Fruit fly (Drosophila melanogaster) whole organism, embryonic: ENCODE data around the gene sni.

Experiments used
- Adf1 ChIP-seq: fragments of 200-800 bp; sonication (Bioruptor generic); IDR thresholded peaks from 2 replicates; pipeline ENCODE4 v1.3.6; 2022; ENCODE audit warnings: missing biosample characterization, missing genetic modification characterization
- Aef1 ChIP-seq: fragments of 200-800 bp; sonication (Bioruptor generic); IDR thresholded peaks from 3 replicates; pipeline ENCODE4 v1.3.6; 2022; ENCODE audit warnings: missing biosample characterization, missing genetic modification characterization
- B-H1 ChIP-seq: fragments of 200-800 bp; sonication (Bioruptor generic); IDR thresholded peaks from 3 replicates; pipeline ENCODE4 v1.3.6; 2022; ENCODE audit warnings: missing biosample characterization, missing genetic modification characterization
- CG10462 ChIP-seq: fragments of 200-800 bp; sonication (Bioruptor generic); optimal IDR thresholded peaks from 2 replicates; lab custom pipeline; 2016; ENCODE audit warnings: missing biosample characterization, missing genetic modification characterization
- CG10959 ChIP-seq: fragments of 200-800 bp; sonication (Bioruptor generic); IDR thresholded peaks from 2 replicates; pipeline ENCODE4 v1.3.6; 2022; ENCODE audit warnings: missing biosample characterization, missing genetic modification characterization
- CG11247 ChIP-seq: fragments of 200-800 bp; sonication (Bioruptor generic); IDR thresholded peaks from 2 replicates; pipeline ENCODE4 v1.3.6; 2022; ENCODE audit warnings: missing biosample characterization, missing genetic modification characterization
- CG11504 ChIP-seq: fragments of 200-800 bp; sonication (Bioruptor generic); optimal IDR thresholded peaks from 3 replicates; lab custom pipeline; 2019; ENCODE audit warnings: missing biosample characterization, mild to moderate bottlenecking, missing genetic modification characterization, moderate library complexity
- CG12299 ChIP-seq: fragments of 200-800 bp; sonication (Bioruptor generic); optimal IDR thresholded peaks from 2 replicates; lab custom pipeline; 2018; ENCODE audit warnings: missing biosample characterization, mild to moderate bottlenecking, missing genetic modification characterization
- CG12769 ChIP-seq: fragments of 200-800 bp; sonication (Bioruptor generic); optimal IDR thresholded peaks from 2 replicates; lab custom pipeline; 2019; ENCODE audit warnings: missing biosample characterization, mild to moderate bottlenecking, missing genetic modification characterization, moderate library complexity
- CG13894 ChIP-seq: fragments of 200-800 bp; sonication (Bioruptor generic); optimal IDR thresholded peaks from 3 replicates; lab custom pipeline; 2018; ENCODE audit warnings: missing biosample characterization, mild to moderate bottlenecking, missing genetic modification characterization, moderate library complexity
- CG15073 ChIP-seq: fragments of 200-800 bp; sonication (Bioruptor generic); optimal IDR thresholded peaks from 2 replicates; lab custom pipeline; 2016; ENCODE audit warnings: missing biosample characterization, missing genetic modification characterization
- CG1529 ChIP-seq: fragments of 200-800 bp; sonication (Bioruptor generic); optimal IDR thresholded peaks from 3 replicates; lab custom pipeline; 2018; ENCODE audit warnings: missing biosample characterization, missing genetic modification characterization
- CG17802 ChIP-seq: fragments of 200-800 bp; sonication (Bioruptor generic); optimal IDR thresholded peaks from 2 replicates; lab custom pipeline; 2018; ENCODE audit warnings: missing biosample characterization, mild to moderate bottlenecking, missing genetic modification characterization, moderate library complexity
- CG17829 ChIP-seq: fragments of 200-800 bp; optimal IDR thresholded peaks from 2 replicates; lab custom pipeline; 2019; ENCODE audit warnings: missing biosample characterization, mild to moderate bottlenecking, missing genetic modification characterization, moderate library complexity
- CG1832 ChIP-seq: fragments of 200-800 bp; sonication (Bioruptor generic); optimal IDR thresholded peaks from 2 replicates; lab custom pipeline; 2017; ENCODE audit warnings: missing biosample characterization, mild to moderate bottlenecking, missing genetic modification characterization, inconsistent platforms
- CG4360 ChIP-seq: fragments of 200-800 bp; sonication (Bioruptor generic); IDR thresholded peaks from 2 replicates; pipeline ENCODE4 v1.3.6; 2022; ENCODE audit warnings: missing biosample characterization, missing genetic modification characterization
- CG6654 ChIP-seq: fragments of 200-800 bp; sonication (Bioruptor generic); optimal IDR thresholded peaks from 2 replicates; lab custom pipeline; 2017; ENCODE audit warnings: missing biosample characterization, mild to moderate bottlenecking, missing genetic modification characterization
- CG6765 ChIP-seq: fragments of 200-800 bp; sonication (Bioruptor generic); optimal IDR thresholded peaks from 3 replicates; lab custom pipeline; 2017; ENCODE audit warnings: missing biosample characterization, mild to moderate bottlenecking, missing genetic modification characterization
- CG7786 ChIP-seq: fragments of 200-800 bp; sonication (Bioruptor generic); optimal IDR thresholded peaks from 2 replicates; lab custom pipeline; 2016; ENCODE audit warnings: missing biosample characterization, missing genetic modification characterization
- CG9817 ChIP-seq: fragments of 200-800 bp; sonication (Bioruptor generic); optimal IDR thresholded peaks from 2 replicates; lab custom pipeline; 2018; ENCODE audit warnings: missing biosample characterization, mild to moderate bottlenecking, missing genetic modification characterization, moderate library complexity
- Mad ChIP-seq: fragments of 200-800 bp; sonication (Bioruptor generic); optimal IDR thresholded peaks from 2 replicates; lab custom pipeline; 2016; ENCODE audit warnings: missing biosample characterization, missing genetic modification characterization
- Med ChIP-seq: fragments of 200-800 bp; sonication (Bioruptor generic); peaks from one replicate; lab custom pipeline; 2016; ENCODE audit warnings: missing biosample characterization, missing genetic modification characterization, mild to moderate bottlenecking, inconsistent platforms, moderate library complexity
- Nf-YC ChIP-seq: fragments of 200-800 bp; optimal IDR thresholded peaks from 3 replicates; lab custom pipeline; 2019; ENCODE audit warnings: missing biosample characterization, mild to moderate bottlenecking, missing genetic modification characterization, moderate library complexity
- Poxn ChIP-seq: fragments of 200-800 bp; sonication (Bioruptor generic); IDR thresholded peaks from 2 replicates; pipeline ENCODE4 v1.3.6; 2022; ENCODE audit warnings: missing biosample characterization, missing genetic modification characterization
- Sry-δ ChIP-seq: fragments of 200-800 bp; sonication (Bioruptor generic); optimal IDR thresholded peaks from 2 replicates; lab custom pipeline; 2016; ENCODE audit warnings: missing biosample characterization, missing genetic modification characterization
- abd-A ChIP-seq: fragments of 200-800 bp; sonication (Bioruptor generic); optimal IDR thresholded peaks from 3 replicates; lab custom pipeline; 2019; ENCODE audit warnings: missing biosample characterization, mild to moderate bottlenecking, missing genetic modification characterization, moderate library complexity
- bigmax ChIP-seq: fragments of 200-800 bp; sonication (Bioruptor generic); optimal IDR thresholded peaks from 2 replicates; lab custom pipeline; 2018; ENCODE audit warnings: missing biosample characterization, mild to moderate bottlenecking, missing genetic modification characterization
- cg ChIP-seq: fragments of 200-800 bp; sonication (Bioruptor generic); optimal IDR thresholded peaks from 3 replicates; lab custom pipeline; 2019; ENCODE audit warnings: missing biosample characterization, mild to moderate bottlenecking, missing genetic modification characterization, moderate library complexity
- chinmo ChIP-seq: fragments of 200-800 bp; sonication (Bioruptor generic); IDR thresholded peaks from 4 replicates; pipeline ENCODE4 v1.3.6; 2022; ENCODE audit warnings: missing biosample characterization, missing genetic modification characterization; ENCODE audit not compliant: partially characterized antibody
- crol ChIP-seq: fragments of 200-800 bp; sonication (Bioruptor generic); IDR thresholded peaks from 2 replicates; pipeline ENCODE4 v1.3.6; 2022; ENCODE audit warnings: missing biosample characterization, missing genetic modification characterization
- crp ChIP-seq, 2 experiments: fragments of 200-800 bp; sonication (Bioruptor generic); optimal IDR thresholded peaks; 2 replicates in 1 of 2; 3 replicates in 1 of 2; lab custom pipeline; 2017; ENCODE audit warnings: missing biosample characterization in 2 of 2, missing genetic modification characterization in 2 of 2, mild to moderate bottlenecking in 1 of 2, moderate library complexity in 1 of 2
- disco-r ChIP-seq: fragments of 200-800 bp; sonication (Bioruptor generic); optimal IDR thresholded peaks from 2 replicates; lab custom pipeline; 2016; ENCODE audit warnings: missing biosample characterization, missing genetic modification characterization
- ems ChIP-seq: fragments of 200-800 bp; sonication (Bioruptor generic); optimal IDR thresholded peaks from 3 replicates; lab custom pipeline; 2016; ENCODE audit warnings: missing biosample characterization, missing genetic modification characterization
- hb ChIP-seq: fragments of 200-800 bp; sonication (Bioruptor generic); IDR thresholded peaks from 3 replicates; pipeline ENCODE4 v1.3.6; 2022; ENCODE audit warnings: missing biosample characterization, missing genetic modification characterization; ENCODE audit not compliant: partially characterized antibody
- her ChIP-seq: fragments of 200-800 bp; sonication (Bioruptor generic); optimal IDR thresholded peaks from 2 replicates; lab custom pipeline; 2016; ENCODE audit warnings: missing biosample characterization, missing genetic modification characterization
- mirr ChIP-seq: fragments of 200-800 bp; sonication (Bioruptor generic); optimal IDR thresholded peaks from 3 replicates; lab custom pipeline; 2018; ENCODE audit warnings: missing biosample characterization, mild to moderate bottlenecking, missing genetic modification characterization
- mld ChIP-seq: fragments of 200-800 bp; sonication (Bioruptor generic); IDR thresholded peaks from 3 replicates; pipeline ENCODE4 v1.3.6; 2022; ENCODE audit warnings: missing biosample characterization, missing genetic modification characterization; ENCODE audit not compliant: partially characterized antibody
- oc ChIP-seq: fragments of 200-800 bp; sonication (Bioruptor generic); optimal IDR thresholded peaks from 2 replicates; lab custom pipeline; 2018; ENCODE audit warnings: missing biosample characterization, mild to moderate bottlenecking, missing genetic modification characterization, moderate library complexity
- pum ChIP-seq: fragments of 200-800 bp; sonication (Bioruptor generic); optimal IDR thresholded peaks from 2 replicates; lab custom pipeline; 2016; ENCODE audit warnings: missing biosample characterization, missing genetic modification characterization
- run ChIP-seq: fragments of 200-800 bp; sonication (Bioruptor generic); optimal IDR thresholded peaks from 3 replicates; lab custom pipeline; 2018; ENCODE audit warnings: missing biosample characterization, mild to moderate bottlenecking, missing genetic modification characterization
- sd ChIP-seq: fragments of 200-800 bp; sonication (Bioruptor generic); optimal IDR thresholded peaks from 3 replicates; lab custom pipeline; 2018; ENCODE audit warnings: missing biosample characterization, mild to moderate bottlenecking, missing genetic modification characterization, moderate library complexity
- sens ChIP-seq: fragments of 200-800 bp; sonication (Bioruptor generic); peaks from one replicate; lab custom pipeline; 2016; ENCODE audit warnings: missing biosample characterization, missing genetic modification characterization
- sqz ChIP-seq: fragments of 200-800 bp; sonication (Bioruptor generic); optimal IDR thresholded peaks from 3 replicates; lab custom pipeline; 2018; ENCODE audit warnings: missing biosample characterization, mild to moderate bottlenecking, missing genetic modification characterization
- tap ChIP-seq: fragments of 200-800 bp; optimal IDR thresholded peaks from 3 replicates; lab custom pipeline; 2019; ENCODE audit warnings: missing biosample characterization, mild to moderate bottlenecking, missing genetic modification characterization, moderate library complexity
- vvl ChIP-seq: fragments of 200-800 bp; sonication (Bioruptor generic); IDR thresholded peaks from 2 replicates; pipeline ENCODE4 v1.3.6; 2022; ENCODE audit warnings: missing biosample characterization, missing genetic modification characterization
- wek ChIP-seq: fragments of 200-800 bp; sonication (Bioruptor generic); optimal IDR thresholded peaks from 3 replicates; lab custom pipeline; 2018; ENCODE audit warnings: missing biosample characterization, mild to moderate bottlenecking, missing genetic modification characterization, moderate library complexity
- wor ChIP-seq: fragments of 200-800 bp; sonication (Bioruptor generic); IDR thresholded peaks from 2 replicates; pipeline ENCODE4 v1.3.6; 2022; ENCODE audit warnings: missing biosample characterization, missing genetic modification characterization

sni gene

DNA sequence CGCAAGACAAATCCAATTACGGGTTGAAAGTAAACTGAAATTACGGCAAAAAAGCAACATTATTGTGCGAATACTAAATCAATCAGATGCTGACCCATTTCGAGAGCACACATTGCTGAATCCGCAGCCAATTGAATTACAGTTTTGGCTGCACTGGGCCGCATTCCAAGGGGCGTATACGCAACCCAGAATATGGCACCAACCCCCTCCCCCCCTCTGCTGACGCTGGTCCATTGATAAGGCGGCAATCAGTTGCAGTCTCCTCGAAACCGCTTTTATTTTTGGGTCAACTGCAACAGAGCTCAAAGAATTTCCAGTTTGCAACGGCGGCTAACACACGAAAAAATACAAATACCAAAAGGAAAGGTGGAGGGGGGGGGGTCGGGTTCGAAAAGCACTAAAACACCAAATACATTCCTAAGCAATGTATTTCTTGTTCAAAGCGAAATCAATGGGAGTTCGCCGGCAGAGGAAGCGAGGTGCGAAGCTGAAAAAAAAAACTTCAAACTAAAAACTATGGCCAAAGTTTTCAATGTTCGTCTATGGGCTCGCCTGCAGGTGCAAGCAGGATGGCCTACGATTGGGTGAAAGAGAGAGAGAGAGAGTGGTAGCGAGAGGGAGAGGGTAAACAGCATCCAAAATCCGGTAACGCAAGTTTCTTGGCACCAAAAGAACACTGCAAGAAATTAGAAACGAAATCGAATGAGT, 48.2 kb downstream of the sni start (continued):
- TF ChIP-seq her (GFP tag; lab: Kevin White, UChicago) (no peak), disco-r (GFP tag; lab: Kevin White, UChicago) (no peak), CG1832 (peak; percentile 62), CG17829 (no peak), wek (GFP tag; lab: Kevin White, UChicago) (no peak), ems (GFP tag; lab: Kevin White, UChicago) (no peak), CG6654 (GFP tag; lab: Kevin White, UChicago) (peak; percentile 94), sd (tag; lab: Kevin White, UChicago) (peak; percentile 95), CG15073 (GFP tag; lab: Kevin White, UChicago) (no peak), Sry-δ (GFP tag; lab: Kevin White, UChicago) (no peak), CG12299 (tag; lab: Kevin White, UChicago) (no peak), Adf1 (0 out of 2 replicates have a peak, but pooled peaks have one; percentile 21)

- peak; percentile 25 for TF ChIP-seq Nf-YC (tag; lab: Kevin White, UChicago)
- peak; percentile 49 for TF ChIP-seq CG13894 (tag; lab: Kevin White, UChicago)
- peak; percentile 49 for TF ChIP-seq sqz (GFP tag; lab: Kevin White, UChicago)
- no peak for TF ChIP-seq CG17802 (tag; lab: Kevin White, UChicago)
- peak; percentile 74 for TF ChIP-seq oc (tag; lab: Kevin White, UChicago)
- no peak for TF ChIP-seq CG9817
- TF ChIP-seq bigmax = peak; percentile 81
- TF ChIP-seq vvl (GFP tag; lab: Robert Waterston, UW) = 0 out of 2 replicates have a peak, but pooled peaks have one; percentile 19
- TF ChIP-seq CG10959 (GFP tag; lab: Robert Waterston, UW) = no peak
- TF ChIP-seq mld (GFP tag; lab: Robert Waterston, UW) = no peak
- peak; percentile 80 for TF ChIP-seq CG4360 (GFP tag; lab: Robert Waterston, UW)
- TF ChIP-seq CG12769 (tag; lab: Kevin White, UChicago) = peak; percentile 63
- TF ChIP-seq sd (tag; lab: Kevin White, UChicago) = peak; percentile 55
- TF ChIP-seq CG1832 = peak; percentile 47
- TF ChIP-seq hb (GFP tag; lab: Robert Waterston, UW) = no peak
- peak; percentile 29 for TF ChIP-seq sens
- no peak for TF ChIP-seq CG7786 (GFP tag; lab: Kevin White, UChicago)
- TF ChIP-seq Med (GFP tag; lab: Kevin White, UChicago) = peak; percentile 71
- peak; percentile 86 for TF ChIP-seq abd-A
- TF ChIP-seq cg (GFP tag; lab: Kevin White, UChicago) = peak; percentile 11
- peak; percentile 58 for TF ChIP-seq Aef1 (GFP tag; lab: Robert Waterston, UW)
- peak; percentile 43; the same call in 1 of the 2 replicates for TF ChIP-seq crol (GFP tag; lab: Robert Waterston, UW)
- TF ChIP-seq CG6654 (GFP tag; lab: Kevin White, UChicago) = peak; percentile 95
- TF ChIP-seq CG11504 = no peak
- no peak for TF ChIP-seq CG6765
- TF ChIP-seq chinmo (GFP tag; lab: Robert Waterston, UW) = peak; percentile 83; the same call in 3 of the 4 replicates
Measured at dm6 chrX:8194559-8194958, 49.3 kb downstream of the sni start.

- TF ChIP-seq Sry-δ (GFP tag; lab: Kevin White, UChicago) (no peak), CG1529 (GFP tag; lab: Kevin White, UChicago) (no peak), Poxn (GFP tag; lab: Robert Waterston, UW) (no peak), CG10462 (GFP tag; lab: Kevin White, UChicago) (no peak), mirr (GFP tag; lab: Kevin White, UChicago) (peak; percentile 5), crp (GFP tag; optimal IDR thresholded peaks at IDR 0.05; lab: Kevin White, UChicago) (no peak), pum (no peak), B-H1 (GFP tag; lab: Robert Waterston, UW) (no peak), CG9817 (no peak), run (tag; lab: Kevin White, UChicago) (no peak), wor (GFP tag; lab: Robert Waterston, UW) (no peak), CG11247 (no peak), tap (no peak), Mad (GFP tag; lab: Kevin White, UChicago) (no peak)
Measured at dm6 chrX:8193017-8193556, 50.7 kb downstream of the sni start.
